Fruit fly (Drosophila melanogaster): ENCODE results near the gene Ulp1.

Ulp1 gene

DNA sequence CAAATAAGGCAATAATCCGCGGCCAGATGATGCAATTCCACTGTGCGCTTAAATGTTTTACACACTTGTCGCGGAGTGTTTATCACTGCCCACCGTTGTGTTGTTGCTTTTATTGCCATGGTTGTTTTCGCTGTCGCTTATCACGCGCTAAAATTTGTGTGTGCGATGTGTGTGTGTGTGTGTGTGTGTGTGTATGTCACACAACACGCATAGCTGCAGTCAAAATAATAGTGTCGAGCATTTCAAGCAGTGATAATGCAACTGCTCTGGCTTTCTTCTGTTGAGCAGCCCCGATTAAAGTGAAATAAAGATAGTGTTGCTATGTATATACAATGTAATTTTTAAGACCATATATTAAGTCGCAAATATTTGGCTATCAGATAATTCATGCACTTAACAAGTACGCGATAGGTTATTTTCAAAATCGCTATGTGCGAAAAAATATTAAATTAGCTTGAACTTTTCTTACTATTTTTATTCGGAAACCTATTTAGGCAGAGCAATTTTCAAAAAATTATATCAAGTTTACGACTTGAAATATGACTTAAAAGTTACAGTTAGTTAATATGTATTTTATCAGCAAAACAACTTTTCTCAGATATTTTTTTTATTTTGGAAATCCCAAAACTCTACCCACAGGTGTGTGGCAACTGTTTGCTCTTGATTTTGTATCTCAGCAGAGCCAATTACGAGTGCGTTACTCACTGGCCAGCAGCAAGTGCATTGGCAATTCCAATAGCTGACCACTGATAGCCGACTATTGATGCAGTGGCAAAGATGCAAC lies 41.6 kb downstream of the Ulp1 start (continued):
- no peak for TF ChIP-seq Opbp (GFP tag; IDR thresholded peaks at IDR 0.05; ENCODE audit: partially characterized antibody)
- TF ChIP-seq sr (GFP tag; IDR thresholded peaks at IDR 0.05): no peak
- peak; percentile 18 for TF ChIP-seq CG2712 (tag; optimal IDR thresholded peaks at IDR 0.05)
- TF ChIP-seq aop (GFP tag; IDR thresholded peaks at IDR 0.05): no peak
- no peak for TF ChIP-seq so (GFP tag; IDR thresholded peaks at IDR 0.05)
- TF ChIP-seq amos (GFP tag; IDR thresholded peaks at IDR 0.05; ENCODE audit: partially characterized antibody): no peak
- no peak for TF ChIP-seq CG1602 (GFP tag; optimal IDR thresholded peaks at IDR 0.05)
- no peak for TF ChIP-seq ssp (GFP tag; IDR thresholded peaks at IDR 0.05)
- no peak for TF ChIP-seq chm (GFP tag; IDR thresholded peaks at IDR 0.05)
- no peak for TF ChIP-seq psq (GFP tag; optimal IDR thresholded peaks at IDR 0.05)
- no peak for TF ChIP-seq CG1647 (GFP tag; optimal IDR thresholded peaks at IDR 0.05)
- no peak for TF ChIP-seq luna (GFP tag; optimal IDR thresholded peaks at IDR 0.05)
- no peak for TF ChIP-seq z (GFP tag; IDR thresholded peaks at IDR 0.05)
- TF ChIP-seq CG12744 (GFP tag; optimal IDR thresholded peaks at IDR 0.05): peak; percentile 26
- no peak for TF ChIP-seq CG10366 (GFP tag; IDR thresholded peaks at IDR 0.05)
- no peak for TF ChIP-seq Hr3 (GFP tag; optimal IDR thresholded peaks at IDR 0.05)
- no peak for TF ChIP-seq Dip3 (GFP tag; optimal IDR thresholded peaks at IDR 0.05)
- peak; percentile 9 for TF ChIP-seq cwo (GFP tag; optimal IDR thresholded peaks at IDR 0.05)
- TF ChIP-seq en (GFP tag; optimal IDR thresholded peaks at IDR 0.05): no peak
- peak; percentile 10 for TF ChIP-seq CG15514 (GFP tag; optimal IDR thresholded peaks at IDR 0.05)
- TF ChIP-seq MTF-1 (GFP tag; optimal IDR thresholded peaks at IDR 0.05; ENCODE audit: borderline replicate concordance): no peak
- peak; percentile 52 for TF ChIP-seq CG12769 (tag; optimal IDR thresholded peaks at IDR 0.05)
- TF ChIP-seq Neu2 (GFP tag; optimal IDR thresholded peaks at IDR 0.05; ENCODE audit: borderline replicate concordance): no peak
- no peak for TF ChIP-seq sd (tag; optimal IDR thresholded peaks at IDR 0.05)
- no peak for TF ChIP-seq H2.0 (GFP tag; IDR thresholded peaks at IDR 0.05)
- no peak for TF ChIP-seq CG18764 (GFP tag; optimal IDR thresholded peaks at IDR 0.05)
- peak; percentile 57; the same call in 1 of the 3 replicates for TF ChIP-seq CG11695 (GFP tag; IDR thresholded peaks at IDR 0.05)
- TF ChIP-seq CG3995 (GFP tag; optimal IDR thresholded peaks at IDR 0.05): no peak
- peak; percentile 40; the same call in 1 of the 2 replicates for TF ChIP-seq sob (GFP tag; IDR thresholded peaks at IDR 0.05)
- TF ChIP-seq tap (tag; optimal IDR thresholded peaks at IDR 0.05): no peak
- TF ChIP-seq hth (optimal IDR thresholded peaks at IDR 0.05): no peak
- no peak for TF ChIP-seq CG2129 (GFP tag; IDR thresholded peaks at IDR 0.05; ENCODE audit: partially characterized antibody)
- no peak for TF ChIP-seq trem (tag; optimal IDR thresholded peaks at IDR 0.05)
- TF ChIP-seq gce (GFP tag; IDR thresholded peaks at IDR 0.05): no peak
- no peak for TF ChIP-seq CG8944 (GFP tag; optimal IDR thresholded peaks at IDR 0.05)
- TF ChIP-seq Optix (GFP tag; IDR thresholded peaks at IDR 0.05): 0 out of 3 replicates have a peak, but pooled peaks have one; percentile 8
- no peak for TF ChIP-seq stwl (tag; optimal IDR thresholded peaks at IDR 0.05)
- TF ChIP-seq crp (GFP tag; optimal IDR thresholded peaks at IDR 0.05): no peak
- no peak for TF ChIP-seq TFAM (GFP tag; optimal IDR thresholded peaks at IDR 0.05)
- TF ChIP-seq CG2889 (GFP tag; IDR thresholded peaks at IDR 0.05): no peak
- 0 out of 2 replicates have a peak, but pooled peaks have one; percentile 18 for TF ChIP-seq lmd (GFP tag; IDR thresholded peaks at IDR 0.05)
- TF ChIP-seq Jarid2 (GFP tag; optimal IDR thresholded peaks at IDR 0.05): no peak
- no peak for TF ChIP-seq gro (GFP tag; optimal IDR thresholded peaks at IDR 0.05)
- TF ChIP-seq Deaf1 (tag; optimal IDR thresholded peaks at IDR 0.05): no peak
- TF ChIP-seq ATbp (GFP tag; optimal IDR thresholded peaks at IDR 0.05): peak; percentile 14
- TF ChIP-seq CG7963 (GFP tag; IDR thresholded peaks at IDR 0.05; ENCODE audit: partially characterized antibody): no peak
- TF ChIP-seq CG17612 (GFP tag; IDR thresholded peaks at IDR 0.05): no peak
- no peak for TF ChIP-seq CG13894 (tag; optimal IDR thresholded peaks at IDR 0.05)
- TF ChIP-seq Camta (GFP tag; optimal IDR thresholded peaks at IDR 0.05): peak; percentile 5
- no peak for TF ChIP-seq CG15696 (tag; optimal IDR thresholded peaks at IDR 0.05)

Measured in whole organism, embryonic.